Worm (Caenorhabditis elegans): ENCODE results near the gene C49F5.3.

DNA sequence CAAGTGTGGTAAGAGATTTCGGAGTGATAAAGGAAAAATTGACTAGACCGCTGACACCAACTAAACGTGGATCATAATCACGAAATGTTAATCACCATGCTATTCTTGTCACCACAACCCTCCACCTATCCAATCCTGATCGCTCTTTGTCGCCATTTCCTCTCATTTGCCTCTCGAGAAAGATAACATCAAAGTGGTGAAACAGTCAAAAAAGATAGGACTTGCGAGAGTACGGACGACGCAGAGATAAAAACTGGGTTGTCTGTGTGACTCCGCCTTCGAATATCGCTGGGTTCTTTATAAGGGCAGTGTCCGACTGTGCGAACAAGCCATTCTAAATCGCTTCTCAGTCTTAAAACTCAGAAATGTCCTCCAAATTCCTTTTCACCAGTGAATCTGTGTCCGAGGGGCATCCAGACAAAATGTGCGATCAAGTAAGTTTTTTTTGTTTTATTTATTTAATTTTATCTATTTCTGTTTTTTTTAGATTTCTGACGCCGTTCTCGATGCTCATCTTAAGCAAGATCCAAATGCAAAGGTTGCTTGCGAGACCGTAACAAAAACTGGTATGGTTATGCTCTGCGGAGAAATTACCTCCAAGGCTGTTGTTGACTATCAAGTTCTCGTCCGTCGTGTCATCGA, 17.6 kb downstream of the C49F5.3 start, which contains the start of gene sams-1:
- TF ChIP-seq snpc-4 (tag; optimal IDR thresholded peaks at IDR 0.05) (no peak), lsy-2 (tag; optimal IDR thresholded peaks at IDR 0.05) (no peak), ztf-11 (tag; optimal IDR thresholded peaks at IDR 0.05) (no peak), ceh-43 (GFP tag; optimal IDR thresholded peaks at IDR 0.05) (no peak), nhr-12 (tag; optimal IDR thresholded peaks at IDR 0.05) (no peak), nhr-2 (tag; optimal IDR thresholded peaks at IDR 0.05) (no peak), mep-1 (tag; optimal IDR thresholded peaks at IDR 0.05) (no peak), elt-3 (tag; optimal IDR thresholded peaks at IDR 0.05) (no peak), ceh-83 (GFP tag; optimal IDR thresholded peaks at IDR 0.05) (no peak), nhr-76 (tag; optimal IDR thresholded peaks at IDR 0.05) (no peak), tbx-8 (GFP tag; optimal IDR thresholded peaks at IDR 0.05) (no peak)

Measured in whole organism, mixed stage, embryonic.